Worm (Caenorhabditis elegans) whole organism, late embryonic: ENCODE measurements around the gene ZK822.9.

Experiments
- ama-1 ChIP-seq: fragments of 150-350 bp; optimal IDR thresholded peaks from 2 replicates; lab custom pipeline; 2014
- ceh-48 ChIP-seq: sonication (generic microtip); optimal IDR thresholded peaks from 2 replicates; lab custom pipeline; 2016; ENCODE audit warnings: missing genetic modification characterization, inconsistent platforms, missing compliant biosample characterization
- lin-11 ChIP-seq: fragments of 200-800 bp; sonication (Bioruptor generic); optimal IDR thresholded peaks from 2 replicates; lab custom pipeline; 2018; ENCODE audit warnings: mild to moderate bottlenecking, missing genetic modification characterization, missing compliant biosample characterization
- pha-4 ChIP-seq: fragments of 150-350 bp; optimal IDR thresholded peaks from 2 replicates; lab custom pipeline; 2018; ENCODE audit warnings: missing biosample characterization, missing genetic modification reagents, missing genetic modification characterization
- zip-5 ChIP-seq: sonication (generic microtip); optimal IDR thresholded peaks from 2 replicates; lab custom pipeline; 2016; ENCODE audit warnings: missing genetic modification characterization, missing compliant biosample characterization

DNA sequence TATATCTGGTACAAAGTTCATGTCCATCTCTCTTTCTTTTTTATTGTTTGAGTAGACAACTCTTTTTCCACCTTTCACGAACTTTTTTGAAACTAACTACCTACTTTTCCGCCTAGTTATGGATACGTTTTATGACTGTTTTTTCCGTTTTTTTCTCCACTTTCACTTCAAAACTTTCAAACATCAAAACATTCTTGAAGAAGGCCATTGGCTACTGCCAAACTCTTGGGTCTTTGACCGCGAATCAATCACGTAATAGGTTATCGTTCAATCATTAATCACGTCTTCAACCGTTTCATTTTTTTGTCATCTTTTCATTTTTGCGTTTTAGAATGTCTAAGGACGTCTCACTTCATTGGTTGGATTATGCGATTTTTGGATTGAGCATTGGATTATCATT is 21.3 kb downstream of the ZK822.9 start, which contains the start of gene slc-5A12:
- TF ChIP-seq ama-1 (lab: Kevin White, UChicago) (no peak), pha-4 (tag; lab: Kevin White, UChicago) (no peak), lin-11 (tag; lab: Kevin White, UChicago) (no peak), ceh-48 (tag; lab: Kevin White, UChicago) (no peak), zip-5 (no peak)
